Fruit fly (Drosophila melanogaster) whole organism, adult: Measurements from ENCODE around the gene CG8891.

Experiments used
- CG11617 ChIP-seq: fragments of 200-800 bp; sonication (Bioruptor generic); optimal IDR thresholded peaks from 2 replicates; lab custom pipeline; 2017; ENCODE audit warnings: mild to moderate bottlenecking, missing biosample characterization, missing genetic modification reagents, missing genetic modification characterization
- CG12768 ChIP-seq: fragments of 200-800 bp; sonication (Bioruptor generic); optimal IDR thresholded peaks from 2 replicates; lab custom pipeline; 2017; ENCODE audit warnings: missing biosample characterization, missing genetic modification characterization, mild to moderate bottlenecking, moderate library complexity, missing genetic modification reagents
- CG14711 ChIP-seq: fragments of 200-800 bp; sonication (Bioruptor generic); optimal IDR thresholded peaks from 2 replicates; lab custom pipeline; 2018; ENCODE audit warnings: missing biosample characterization, mild to moderate bottlenecking, missing genetic modification characterization, moderate library complexity
- CG1620 ChIP-seq: fragments of 200-800 bp; sonication (Bioruptor generic); optimal IDR thresholded peaks from 2 replicates; lab custom pipeline; 2016; ENCODE audit warnings: missing biosample characterization, missing genetic modification characterization
- CG33017 ChIP-seq: fragments of 200-800 bp; sonication (Bioruptor generic); optimal IDR thresholded peaks from 2 replicates; lab custom pipeline; 2018; ENCODE audit warnings: missing biosample characterization, mild to moderate bottlenecking, missing genetic modification characterization, moderate library complexity
- CG5204 ChIP-seq: fragments of 200-800 bp; sonication (Bioruptor generic); optimal IDR thresholded peaks from 2 replicates; lab custom pipeline; 2016; ENCODE audit warnings: missing biosample characterization, missing genetic modification characterization
- CG7045 ChIP-seq: fragments of 200-800 bp; sonication (Bioruptor generic); optimal IDR thresholded peaks from 2 replicates; lab custom pipeline; 2017; ENCODE audit warnings: missing biosample characterization, mild to moderate bottlenecking, missing genetic modification characterization
- CG7101 ChIP-seq: fragments of 200-800 bp; sonication (Bioruptor generic); optimal IDR thresholded peaks from 2 replicates; lab custom pipeline; 2018; ENCODE audit warnings: missing biosample characterization, mild to moderate bottlenecking, missing genetic modification characterization, moderate library complexity
- Clk ChIP-seq: fragments of 200-800 bp; sonication (Bioruptor generic); optimal IDR thresholded peaks from 2 replicates; lab custom pipeline; 2017; ENCODE audit warnings: missing biosample characterization, missing genetic modification characterization
- Crg-1 ChIP-seq: fragments of 200-800 bp; sonication (Bioruptor generic); optimal IDR thresholded peaks from 2 replicates; lab custom pipeline; 2016; ENCODE audit warnings: missing biosample characterization, missing genetic modification characterization
- Hr96 ChIP-seq: fragments of 200-800 bp; sonication (Bioruptor generic); optimal IDR thresholded peaks from 2 replicates; lab custom pipeline; 2016; ENCODE audit warnings: missing biosample characterization, missing genetic modification characterization
- Mnt ChIP-seq: fragments of 200-800 bp; sonication (Bioruptor generic); optimal IDR thresholded peaks from 2 replicates; lab custom pipeline; 2016; ENCODE audit warnings: missing biosample characterization, mild to moderate bottlenecking, missing genetic modification characterization
- bab1 ChIP-seq: fragments of 200-800 bp; sonication (Bioruptor generic); optimal IDR thresholded peaks from 3 replicates; lab custom pipeline; 2019; ENCODE audit warnings: missing biosample characterization, mild to moderate bottlenecking, missing genetic modification characterization, moderate library complexity
- cic ChIP-seq: fragments of 200-800 bp; sonication (Bioruptor generic); optimal IDR thresholded peaks from 2 replicates; lab custom pipeline; 2017; ENCODE audit warnings: missing biosample characterization, mild to moderate bottlenecking, missing genetic modification characterization, moderate library complexity
- cnc ChIP-seq, 2 experiments: fragments of >200 bp; optimal IDR thresholded peaks; 2 replicates each; lab custom pipeline; 2017
- kay ChIP-seq: fragments of 200-800 bp; sonication (Bioruptor generic); peaks from one replicate; lab custom pipeline; 2016; ENCODE audit warnings: missing biosample characterization, missing genetic modification characterization, borderline replicate concordance
- ovo ChIP-seq: fragments of 200-800 bp; sonication (Bioruptor generic); optimal IDR thresholded peaks from 2 replicates; lab custom pipeline; 2016; ENCODE audit warnings: missing biosample characterization, missing genetic modification characterization
- pad ChIP-seq: fragments of 200-800 bp; sonication (Bioruptor generic); optimal IDR thresholded peaks from 3 replicates; lab custom pipeline; 2017; ENCODE audit warnings: missing biosample characterization, missing genetic modification characterization, mild to moderate bottlenecking, moderate library complexity, missing genetic modification reagents
- tj ChIP-seq: fragments of 200-800 bp; sonication (Bioruptor generic); optimal IDR thresholded peaks from 3 replicates; lab custom pipeline; 2017; ENCODE audit warnings: missing biosample characterization, mild to moderate bottlenecking, missing genetic modification characterization, moderate library complexity
- toe ChIP-seq: fragments of 200-800 bp; sonication (Bioruptor generic); optimal IDR thresholded peaks from 2 replicates; lab custom pipeline; 2016; ENCODE audit warnings: missing biosample characterization, missing genetic modification characterization

Gene CG8891

dm6 chr2L:4997401-4998259 is 18.5 kb upstream of the CG8891 start:
- peak; percentile 95 for TF ChIP-seq pad (GFP tag; lab: Kevin White, UChicago)
- peak; percentile 92 for TF ChIP-seq CG1620
- peak; percentile 91 for TF ChIP-seq CG14711
- peak; percentile 47 for TF ChIP-seq kay
- peak; percentile 93 for TF ChIP-seq CG12768 (GFP tag; lab: Kevin White, UChicago)
- TF ChIP-seq Crg-1, result peak; percentile 79
- peak; percentile 79 for TF ChIP-seq Mnt (GFP tag; lab: Kevin White, UChicago)
- TF ChIP-seq cic (GFP tag; lab: Kevin White, UChicago), result peak; percentile 95
- TF ChIP-seq cnc (optimal IDR thresholded peaks at IDR 0.05; lab: Kevin White, UChicago), result no peak
- TF ChIP-seq toe (GFP tag; lab: Kevin White, UChicago), result peak; percentile 51
- TF ChIP-seq Clk (GFP tag; lab: Kevin White, UChicago), result peak; percentile 90
- TF ChIP-seq tj (GFP tag; lab: Kevin White, UChicago), result peak; percentile 81
- TF ChIP-seq CG7101, result peak; percentile 95
- peak; percentile 93 for TF ChIP-seq CG33017 (tag; lab: Kevin White, UChicago)
- peak; percentile 94 for TF ChIP-seq CG7045 (GFP tag; lab: Kevin White, UChicago)
- peak; percentile 94 for TF ChIP-seq CG11617 (GFP tag; lab: Kevin White, UChicago)
- TF ChIP-seq bab1 (GFP tag; lab: Kevin White, UChicago), result peak; percentile 92
- peak; percentile 84 for TF ChIP-seq ovo
- TF ChIP-seq Hr96, result peak; percentile 96
- TF ChIP-seq CG5204 (GFP tag; lab: Kevin White, UChicago), result no peak

DNA sequence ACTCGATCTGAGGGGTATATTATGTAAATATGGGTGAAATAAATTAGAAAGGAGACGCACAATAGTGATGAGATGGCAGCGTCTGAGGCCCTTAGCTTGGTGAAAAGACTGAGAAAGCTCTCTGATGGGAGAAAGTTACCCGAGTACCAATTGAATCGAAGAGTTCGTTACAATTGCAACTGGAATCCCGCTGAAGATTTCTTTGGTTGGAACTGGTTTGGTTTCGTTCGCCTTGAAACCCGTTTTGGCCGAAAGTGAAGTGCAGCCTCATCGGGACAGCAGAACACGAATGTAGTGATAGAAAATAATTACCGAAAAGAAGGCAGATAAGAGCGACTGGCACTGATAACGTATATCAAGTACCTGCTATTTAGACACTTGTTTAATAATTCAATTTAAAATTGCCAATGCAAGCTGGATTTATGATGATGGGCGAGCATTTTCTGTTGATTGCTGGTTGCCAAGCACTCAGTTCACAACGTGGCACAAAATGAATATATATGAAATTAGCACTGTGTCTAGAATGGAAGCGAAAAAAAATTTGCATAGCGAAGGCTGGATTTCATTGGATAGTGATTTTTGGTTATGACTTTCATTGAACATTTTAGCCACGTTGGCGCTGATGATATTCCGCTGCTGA is 17.2 kb upstream of the CG8891 start:
- no peak for TF ChIP-seq CG7045 (GFP tag; lab: Kevin White, UChicago)
- peak; percentile 82 for TF ChIP-seq tj (GFP tag; lab: Kevin White, UChicago)

DNA sequence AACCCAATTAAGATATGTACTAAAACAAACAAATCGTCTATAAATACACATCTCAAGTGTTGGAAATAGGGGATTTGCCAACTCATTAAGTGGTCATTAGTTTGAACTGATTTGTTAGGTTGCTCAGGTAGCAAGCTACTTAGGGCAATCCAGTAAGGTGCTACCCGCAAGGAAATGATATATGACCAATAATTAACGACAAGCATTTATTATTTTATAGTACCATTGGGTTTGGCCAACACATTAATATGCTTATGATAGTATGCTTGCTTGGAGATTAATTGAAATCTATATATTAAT is 16.6 kb upstream of the CG8891 start:
- no peak for TF ChIP-seq Clk (GFP tag; lab: Kevin White, UChicago)
- TF ChIP-seq CG12768 (GFP tag; lab: Kevin White, UChicago), result no peak
- no peak for TF ChIP-seq tj (GFP tag; lab: Kevin White, UChicago)
- TF ChIP-seq cic (GFP tag; lab: Kevin White, UChicago), result no peak
- TF ChIP-seq CG14711, result no peak
- no peak for TF ChIP-seq CG7101
- TF ChIP-seq CG5204 (GFP tag; lab: Kevin White, UChicago), result no peak
- TF ChIP-seq Hr96, result no peak
- TF ChIP-seq cnc (optimal IDR thresholded peaks at IDR 0.05; lab: Kevin White, UChicago), result no peak
- TF ChIP-seq CG33017 (tag; lab: Kevin White, UChicago), result no peak
- TF ChIP-seq Crg-1, result no peak
- no peak for TF ChIP-seq CG11617 (GFP tag; lab: Kevin White, UChicago)
- no peak for TF ChIP-seq pad (GFP tag; lab: Kevin White, UChicago)
- no peak for TF ChIP-seq bab1 (GFP tag; lab: Kevin White, UChicago)
- no peak for TF ChIP-seq toe (GFP tag; lab: Kevin White, UChicago)
- TF ChIP-seq CG1620, result no peak
- no peak for TF ChIP-seq Mnt (GFP tag; lab: Kevin White, UChicago)
- no peak for TF ChIP-seq kay
- no peak for TF ChIP-seq ovo
- TF ChIP-seq CG7045 (GFP tag; lab: Kevin White, UChicago), result no peak

- TF ChIP-seq toe (GFP tag; lab: Kevin White, UChicago) (no peak), tj (GFP tag; lab: Kevin White, UChicago) (no peak), Hr96 (no peak)
Observed at dm6 chr2L:4995010-4995836, 16.0 kb upstream of the CG8891 start.

- TF ChIP-seq CG7101, result no peak
- TF ChIP-seq tj (GFP tag; lab: Kevin White, UChicago), result peak; percentile 41
- peak; percentile 9 for TF ChIP-seq pad (GFP tag; lab: Kevin White, UChicago)
- peak; percentile 86 for TF ChIP-seq ovo
Observed at dm6 chr2L:4982098-4982646, 3.0 kb upstream of the CG8891 start.

DNA sequence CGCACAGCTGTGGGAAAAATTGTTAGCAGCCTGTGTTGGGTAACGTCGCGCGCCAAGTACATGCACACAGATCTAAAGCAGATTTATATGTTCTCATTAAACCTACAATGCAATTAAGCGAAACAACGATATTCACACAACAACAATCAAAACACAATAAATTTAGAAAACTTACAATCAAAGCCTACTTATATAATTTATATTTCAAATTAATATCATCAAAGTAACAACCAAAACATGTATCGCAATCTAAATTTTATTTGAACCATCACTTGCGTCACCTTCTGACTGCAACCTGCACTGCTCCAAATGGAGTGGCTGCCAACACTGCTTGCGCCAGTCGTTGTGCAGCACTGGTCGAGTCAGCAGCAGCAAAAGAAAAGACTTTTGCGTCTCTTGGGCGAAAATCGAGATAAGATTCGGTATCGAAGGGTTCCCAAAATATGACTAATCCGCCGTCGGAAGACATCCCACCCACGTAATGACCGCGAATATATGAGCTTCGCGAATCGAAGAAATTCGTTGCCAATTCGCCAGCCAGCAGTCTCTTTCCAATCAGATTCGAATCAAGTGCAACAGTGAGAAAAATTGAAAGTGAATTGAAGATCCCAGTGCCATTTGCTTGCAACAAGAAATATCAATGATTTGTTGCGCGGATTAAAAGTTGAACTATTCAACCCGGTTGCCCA is 2.2 kb upstream of the CG8891 start, which contains the start of the genes CG8892 and CG34126:
Gene CG8892, minus strand, starts transcription at position 315 of the 689 bp plus-strand sequence.
Gene CG34126, plus strand, starts transcription at position 337 of the 689 bp plus-strand sequence.
- TF ChIP-seq tj (GFP tag; lab: Kevin White, UChicago), result peak; percentile 90
- peak; percentile 99 for TF ChIP-seq ovo
- peak; percentile 95 for TF ChIP-seq CG14711
- TF ChIP-seq CG1620, result peak; percentile 99
- peak; percentile 89 for TF ChIP-seq cic (GFP tag; lab: Kevin White, UChicago)
- peak; percentile 99 for TF ChIP-seq toe (GFP tag; lab: Kevin White, UChicago)
- peak; percentile 99 for TF ChIP-seq Clk (GFP tag; lab: Kevin White, UChicago)
- TF ChIP-seq CG33017 (tag; lab: Kevin White, UChicago), result peak; percentile 96
- peak; percentile 95 for TF ChIP-seq bab1 (GFP tag; lab: Kevin White, UChicago)
- peak; percentile 96 for TF ChIP-seq Hr96
- TF ChIP-seq CG7101, result peak; percentile 98
- TF ChIP-seq CG5204 (GFP tag; lab: Kevin White, UChicago), result peak; percentile 98
- peak; percentile 99 for TF ChIP-seq Crg-1
- TF ChIP-seq CG7045 (GFP tag; lab: Kevin White, UChicago), result peak; percentile 97
- TF ChIP-seq kay, result no peak
- peak; percentile 99 for TF ChIP-seq CG12768 (GFP tag; lab: Kevin White, UChicago)
- peak; percentile 99 for TF ChIP-seq CG11617 (GFP tag; lab: Kevin White, UChicago)
- TF ChIP-seq cnc (optimal IDR thresholded peaks at IDR 0.05; lab: Kevin White, UChicago), result no peak
- peak; percentile 97 for TF ChIP-seq Mnt (GFP tag; lab: Kevin White, UChicago)
- TF ChIP-seq pad (GFP tag; lab: Kevin White, UChicago), result peak; percentile 96
